Worm (Caenorhabditis elegans): ENCODE measurements around the gene D1014.2.

- TF ChIP-seq dao-5 (tag; optimal IDR thresholded peaks at IDR 0.05): no peak
- no peak for TF ChIP-seq him-1 (tag; optimal IDR thresholded peaks at IDR 0.05)
Observed at ce11 chrV:8123384-8123783, 20.3 kb upstream of the D1014.2 start, which contains the start of gene D1014.5.

All from whole organism, L4/young adult.